Worm (Caenorhabditis elegans): Measurements from ENCODE around the gene srd-9.

The srd-9 gene

ce11 chrV:5351483-5351882 is at the start of gene srd-9:
TSS of gene srd-9 (plus strand) at chrV:5351783.
- no peak for TF ChIP-seq elt-3 (tag; optimal IDR thresholded peaks at IDR 0.05)
- no peak for TF ChIP-seq mep-1 (tag; optimal IDR thresholded peaks at IDR 0.05)
- TF ChIP-seq lsy-2 (tag; optimal IDR thresholded peaks at IDR 0.05): no peak
- no peak for TF ChIP-seq zip-8 (tag; optimal IDR thresholded peaks at IDR 0.05)
- no peak for TF ChIP-seq pha-4 (tag; optimal IDR thresholded peaks at IDR 0.05)
- TF ChIP-seq ceh-43 (GFP tag; optimal IDR thresholded peaks at IDR 0.05): no peak
- no peak for TF ChIP-seq hlh-1 (tag; optimal IDR thresholded peaks at IDR 0.05)
- no peak for TF ChIP-seq nhr-12 (tag; optimal IDR thresholded peaks at IDR 0.05)
- TF ChIP-seq mls-2 (tag; optimal IDR thresholded peaks at IDR 0.05): no peak
- no peak for TF ChIP-seq lin-32 (GFP tag; optimal IDR thresholded peaks at IDR 0.05)
- TF ChIP-seq nhr-76 (tag; optimal IDR thresholded peaks at IDR 0.05): no peak
- TF ChIP-seq nhr-237 (tag; optimal IDR thresholded peaks at IDR 0.05): no peak

- no peak for TF ChIP-seq elt-3 (tag; optimal IDR thresholded peaks at IDR 0.05)
- TF ChIP-seq sem-2 (GFP tag; optimal IDR thresholded peaks at IDR 0.05): no peak
- no peak for TF ChIP-seq ztf-11 (tag; optimal IDR thresholded peaks at IDR 0.05)
- TF ChIP-seq lsy-2 (tag; optimal IDR thresholded peaks at IDR 0.05): no peak
- no peak for TF ChIP-seq mls-2 (tag; optimal IDR thresholded peaks at IDR 0.05)
- TF ChIP-seq elt-1 (tag; optimal IDR thresholded peaks at IDR 0.05; ENCODE audit: borderline replicate concordance, insufficient read depth): no peak
- TF ChIP-seq drap-1 (GFP tag; optimal IDR thresholded peaks at IDR 0.05): no peak
- TF ChIP-seq lin-13 (tag; optimal IDR thresholded peaks at IDR 0.05): no peak
Measured at ce11 chrV:5303389-5303788, 48.2 kb upstream of the srd-9 start, which contains the start of gene ncx-2. TSS of gene ncx-2 (plus strand) at chrV:5303689.

- no peak for TF ChIP-seq nhr-28 (tag; optimal IDR thresholded peaks at IDR 0.05)
- TF ChIP-seq lin-13 (tag; optimal IDR thresholded peaks at IDR 0.05): no peak
- no peak for TF ChIP-seq nhr-237 (tag; optimal IDR thresholded peaks at IDR 0.05)
- no peak for TF ChIP-seq lin-32 (GFP tag; optimal IDR thresholded peaks at IDR 0.05)
- no peak for TF ChIP-seq M03D4.4 (tag; optimal IDR thresholded peaks at IDR 0.05)
Measured at ce11 chrV:5304366-5304765, 47.2 kb upstream of the srd-9 start.

ce11 chrV:5311635-5312034 is 39.9 kb upstream of the srd-9 start, which contains the start of gene C10G8.4:
TSS of gene C10G8.4 (plus strand) at chrV:5311935.
- TF ChIP-seq cnd-1 (tag; optimal IDR thresholded peaks at IDR 0.05): no peak
- TF ChIP-seq nhr-237 (tag; optimal IDR thresholded peaks at IDR 0.05): no peak
- no peak for TF ChIP-seq nhr-28 (tag; optimal IDR thresholded peaks at IDR 0.05)
- no peak for TF ChIP-seq sem-2 (GFP tag; optimal IDR thresholded peaks at IDR 0.05)
- TF ChIP-seq unc-62 (GFP tag; optimal IDR thresholded peaks at IDR 0.05): no peak
- no peak for TF ChIP-seq elt-1 (tag; optimal IDR thresholded peaks at IDR 0.05; ENCODE audit: borderline replicate concordance, insufficient read depth)
- TF ChIP-seq bed-3 (GFP tag; optimal IDR thresholded peaks at IDR 0.05): no peak
- no peak for TF ChIP-seq ces-1 (GFP tag; optimal IDR thresholded peaks at IDR 0.05)
- no peak for TF ChIP-seq unc-39 (tag; optimal IDR thresholded peaks at IDR 0.05)
- no peak for TF ChIP-seq unc-120 (tag; optimal IDR thresholded peaks at IDR 0.05; ENCODE audit: poor library complexity, severe bottlenecking)
- no peak for TF ChIP-seq lin-32 (GFP tag; optimal IDR thresholded peaks at IDR 0.05)
- TF ChIP-seq zip-8 (tag; optimal IDR thresholded peaks at IDR 0.05): no peak
- no peak for TF ChIP-seq flh-1 (GFP tag; optimal IDR thresholded peaks at IDR 0.05)
- no peak for TF ChIP-seq drap-1 (GFP tag; optimal IDR thresholded peaks at IDR 0.05)
- TF ChIP-seq mls-2 (tag; optimal IDR thresholded peaks at IDR 0.05): no peak

- no peak for TF ChIP-seq cnd-1 (tag; optimal IDR thresholded peaks at IDR 0.05)
- TF ChIP-seq ham-2 (GFP tag; optimal IDR thresholded peaks at IDR 0.05): no peak
- TF ChIP-seq lsy-2 (tag; optimal IDR thresholded peaks at IDR 0.05): no peak
- no peak for TF ChIP-seq ces-1 (GFP tag; optimal IDR thresholded peaks at IDR 0.05)
- TF ChIP-seq unc-62 (GFP tag; optimal IDR thresholded peaks at IDR 0.05): no peak
Measured at ce11 chrV:5312453-5312852, 39.1 kb upstream of the srd-9 start, which contains the start of gene C10G8.3. TSS of gene C10G8.3 (plus strand) at chrV:5312753.

ce11 chrV:5314104-5314503 is 37.5 kb upstream of the srd-9 start, which contains the start of gene C10G8.2:
TSS of gene C10G8.2 (plus strand) at chrV:5314404.
- TF ChIP-seq lin-13 (tag; optimal IDR thresholded peaks at IDR 0.05) (no peak), snpc-4 (tag; optimal IDR thresholded peaks at IDR 0.05) (no peak), elt-3 (tag; optimal IDR thresholded peaks at IDR 0.05) (no peak), elt-1 (tag; optimal IDR thresholded peaks at IDR 0.05; ENCODE audit: borderline replicate concordance, insufficient read depth) (no peak)

Data from whole organism, mixed stage, embryonic.